Fruit fly (Drosophila melanogaster): ENCODE measurements around the gene Alms1b.

Gene Alms1b

dm6 chrX:4666650-4667360 lies 36.1 kb upstream of the Alms1b start, which contains the start of gene CG3009 (continued):
- peak; percentile 92 for TF ChIP-seq Vsx1 (GFP tag; optimal IDR thresholded peaks at IDR 0.05)
- peak; percentile 96 for TF ChIP-seq H2.0 (GFP tag; IDR thresholded peaks at IDR 0.05)
- peak; percentile 98 for TF ChIP-seq CG15269 (tag; optimal IDR thresholded peaks at IDR 0.05)
- TF ChIP-seq CG13287 (GFP tag; IDR thresholded peaks at IDR 0.05; ENCODE audit: partially characterized antibody), result peak; percentile 54; the same call in 1 of the 2 replicates
- peak; percentile 99 for TF ChIP-seq slbo (GFP tag; IDR thresholded peaks at IDR 0.05)
- TF ChIP-seq YL-1 (GFP tag; optimal IDR thresholded peaks at IDR 0.05), result peak; percentile 95
- peak; percentile 46 for TF ChIP-seq bigmax (GFP tag; optimal IDR thresholded peaks at IDR 0.05)
- peak; percentile 97 for TF ChIP-seq sisA (GFP tag; IDR thresholded peaks at IDR 0.05)
- TF ChIP-seq gsb-n (tag; optimal IDR thresholded peaks at IDR 0.05), result peak; percentile 89
- peak; percentile 92 for TF ChIP-seq CG18764 (GFP tag; optimal IDR thresholded peaks at IDR 0.05)
- peak; percentile 98 for TF ChIP-seq CG12769 (tag; optimal IDR thresholded peaks at IDR 0.05)
- TF ChIP-seq CG11085 (GFP tag; IDR thresholded peaks at IDR 0.05), result peak; percentile 95
- peak; percentile 92 for TF ChIP-seq gt (GFP tag; IDR thresholded peaks at IDR 0.05)
- peak; percentile 98 for TF ChIP-seq mam (GFP tag; optimal IDR thresholded peaks at IDR 0.05)
- TF ChIP-seq sens (GFP tag), result peak; percentile 99
- no peak for TF ChIP-seq tna (GFP tag; IDR thresholded peaks at IDR 0.05; ENCODE audit: partially characterized antibody)
- peak; percentile 98 for TF ChIP-seq vvl (GFP tag; IDR thresholded peaks at IDR 0.05)
- peak; percentile 95 for TF ChIP-seq CG2875 (GFP tag; optimal IDR thresholded peaks at IDR 0.05)
- TF ChIP-seq lola (GFP tag; optimal IDR thresholded peaks at IDR 0.05), result peak in 1 of 3 experiments; percentile 86
- peak; percentile 94 for TF ChIP-seq MBD-R2 (GFP tag; IDR thresholded peaks at IDR 0.05)
- peak; percentile 88 for TF ChIP-seq Deaf1 (tag; optimal IDR thresholded peaks at IDR 0.05)
- peak; percentile 90 for TF ChIP-seq wek (GFP tag; optimal IDR thresholded peaks at IDR 0.05)
- peak; percentile 95 for TF ChIP-seq Poxn (GFP tag; IDR thresholded peaks at IDR 0.05)
- TF ChIP-seq CG4360 (GFP tag; IDR thresholded peaks at IDR 0.05), result peak; percentile 72
- peak; percentile 99 for TF ChIP-seq ind (GFP tag; optimal IDR thresholded peaks at IDR 0.05)
- no peak for TF ChIP-seq cad (GFP tag; optimal IDR thresholded peaks at IDR 0.05)
- TF ChIP-seq shn (GFP tag; optimal IDR thresholded peaks at IDR 0.05), result peak; percentile 98
- TF ChIP-seq sd (tag; optimal IDR thresholded peaks at IDR 0.05), result peak; percentile 90
- TF ChIP-seq CG32767 (GFP tag; IDR thresholded peaks at IDR 0.05), result peak; percentile 96
- peak; percentile 72 for TF ChIP-seq Sry-δ (GFP tag; optimal IDR thresholded peaks at IDR 0.05)
- no peak for TF ChIP-seq vnd (GFP tag; IDR thresholded peaks at IDR 0.05; ENCODE audit: partially characterized antibody)
- peak; percentile 80 for TF ChIP-seq CG10565 (GFP tag; optimal IDR thresholded peaks at IDR 0.05)
- TF ChIP-seq dmrt99B (tag; optimal IDR thresholded peaks at IDR 0.05), result peak; percentile 98
- peak; percentile 98 to 99 for TF ChIP-seq dpn (GFP tag; optimal IDR thresholded peaks at IDR 0.05)
- TF ChIP-seq fu2 (GFP tag; optimal IDR thresholded peaks at IDR 0.05), result peak; percentile 98
- TF ChIP-seq sima (GFP tag; optimal IDR thresholded peaks at IDR 0.05), result peak; percentile 92
- TF ChIP-seq slou (GFP tag; optimal IDR thresholded peaks at IDR 0.05), result peak; percentile 94
- TF ChIP-seq Dbx (GFP tag; IDR thresholded peaks at IDR 0.05), result peak; percentile 98
- TF ChIP-seq CG1603 (tag; optimal IDR thresholded peaks at IDR 0.05), result peak; percentile 96
- no peak for TF ChIP-seq sna (GFP tag; IDR thresholded peaks at IDR 0.05; ENCODE audit: partially characterized antibody)
- TF ChIP-seq CG11093 (GFP tag; IDR thresholded peaks at IDR 0.05), result peak; percentile 95
- TF ChIP-seq CG7786 (GFP tag; optimal IDR thresholded peaks at IDR 0.05), result peak; percentile 98
- 0 out of 3 replicates have a peak, but pooled peaks have one; percentile 12 for TF ChIP-seq Opbp (GFP tag; IDR thresholded peaks at IDR 0.05; ENCODE audit: partially characterized antibody)
- peak; percentile 97 for TF ChIP-seq BtbVII (GFP tag; optimal IDR thresholded peaks at IDR 0.05)
- peak; percentile 81; the same call in 1 of the 4 replicates for TF ChIP-seq chinmo (GFP tag; IDR thresholded peaks at IDR 0.05; ENCODE audit: partially characterized antibody)
- TF ChIP-seq Bgb (GFP tag; IDR thresholded peaks at IDR 0.05; ENCODE audit: partially characterized antibody), result peak; percentile 29; the same call in 1 of the 2 replicates
- peak; percentile 97 for TF ChIP-seq CG4424 (GFP tag; optimal IDR thresholded peaks at IDR 0.05)
- no peak for TF ChIP-seq sc (optimal IDR thresholded peaks at IDR 0.05)
- TF ChIP-seq sc (GFP tag; optimal IDR thresholded peaks at IDR 0.05), result peak; percentile 89
